Fruit fly (Drosophila melanogaster) whole organism, embryonic: ENCODE data around the gene Dis3l2.

Experiments
- Abd-B ChIP-seq: fragments of 200-800 bp; sonication (Bioruptor generic); optimal IDR thresholded peaks from 2 replicates; lab custom pipeline; 2018; ENCODE audit warnings: missing biosample characterization, mild to moderate bottlenecking, missing genetic modification characterization, moderate library complexity
- B-H2 ChIP-seq: fragments of 200-800 bp; sonication (Bioruptor generic); optimal IDR thresholded peaks from 2 replicates; lab custom pipeline; 2018; ENCODE audit warnings: missing biosample characterization, mild to moderate bottlenecking, missing genetic modification characterization
- Bgb ChIP-seq: fragments of 200-800 bp; sonication (Bioruptor generic); IDR thresholded peaks from 2 replicates; pipeline ENCODE4 v1.3.6; 2022; ENCODE audit warnings: missing biosample characterization, missing genetic modification characterization; ENCODE audit not compliant: partially characterized antibody
- CG10274 ChIP-seq: fragments of 200-800 bp; sonication (Bioruptor generic); optimal IDR thresholded peaks from 3 replicates; lab custom pipeline; 2017; ENCODE audit warnings: missing biosample characterization, mild to moderate bottlenecking, missing genetic modification characterization
- CG10543 ChIP-seq: fragments of 200-800 bp; sonication (Bioruptor generic); optimal IDR thresholded peaks from 3 replicates; lab custom pipeline; 2017; ENCODE audit warnings: missing biosample characterization, mild to moderate bottlenecking, missing genetic modification characterization, moderate library complexity
- CG10959 ChIP-seq: fragments of 200-800 bp; sonication (Bioruptor generic); IDR thresholded peaks from 2 replicates; pipeline ENCODE4 v1.3.6; 2022; ENCODE audit warnings: missing biosample characterization, missing genetic modification characterization
- CG11695 ChIP-seq: fragments of 200-800 bp; sonication (Bioruptor generic); IDR thresholded peaks from 3 replicates; pipeline ENCODE4 v1.3.6; 2022; ENCODE audit warnings: missing biosample characterization, missing genetic modification characterization
- CG12769 ChIP-seq: fragments of 200-800 bp; sonication (Bioruptor generic); optimal IDR thresholded peaks from 2 replicates; lab custom pipeline; 2019; ENCODE audit warnings: missing biosample characterization, mild to moderate bottlenecking, missing genetic modification characterization, moderate library complexity
- CG13287 ChIP-seq: fragments of 200-800 bp; sonication (Bioruptor generic); IDR thresholded peaks from 2 replicates; pipeline ENCODE4 v1.3.6; 2022; ENCODE audit warnings: missing biosample characterization, missing genetic modification characterization; ENCODE audit not compliant: partially characterized antibody
- CG15011 ChIP-seq: fragments of 200-800 bp; sonication (Bioruptor generic); optimal IDR thresholded peaks from 3 replicates; lab custom pipeline; 2018; ENCODE audit warnings: missing biosample characterization, mild to moderate bottlenecking, missing genetic modification characterization
- CG16815 ChIP-seq: fragments of 200-800 bp; sonication (Bioruptor generic); optimal IDR thresholded peaks from 3 replicates; lab custom pipeline; 2017; ENCODE audit warnings: missing biosample characterization, mild to moderate bottlenecking, missing genetic modification characterization
- CG16863 ChIP-seq: fragments of 200-800 bp; sonication (Bioruptor generic); optimal IDR thresholded peaks from 3 replicates; lab custom pipeline; 2016; ENCODE audit warnings: missing biosample characterization, missing genetic modification characterization
- CG17568 ChIP-seq: fragments of 200-800 bp; sonication (Bioruptor generic); optimal IDR thresholded peaks from 2 replicates; lab custom pipeline; 2018; ENCODE audit warnings: missing biosample characterization, mild to moderate bottlenecking, missing genetic modification characterization, moderate library complexity
- CG3163 ChIP-seq: fragments of 200-800 bp; sonication (Bioruptor generic); optimal IDR thresholded peaks from 3 replicates; lab custom pipeline; 2016; ENCODE audit warnings: missing biosample characterization, missing genetic modification characterization
- CG4328 ChIP-seq: fragments of 200-800 bp; sonication (Bioruptor generic); optimal IDR thresholded peaks from 3 replicates; lab custom pipeline; 2017; ENCODE audit warnings: missing biosample characterization, missing genetic modification reagents, missing genetic modification characterization
- CG43689 ChIP-seq: fragments of 200-800 bp; sonication (Bioruptor generic); IDR thresholded peaks from 2 replicates; pipeline ENCODE4 v1.3.6; 2022; ENCODE audit warnings: missing biosample characterization, missing genetic modification characterization
- CG5180 ChIP-seq: fragments of 200-800 bp; sonication (Bioruptor generic); optimal IDR thresholded peaks from 3 replicates; lab custom pipeline; 2017; ENCODE audit warnings: missing biosample characterization, missing genetic modification characterization, mild to moderate bottlenecking, moderate library complexity, missing genetic modification reagents
- CG6272 ChIP-seq: fragments of 200-800 bp; sonication (Bioruptor generic); IDR thresholded peaks from 2 replicates; pipeline ENCODE4 v1.3.6; 2022; ENCODE audit warnings: missing biosample characterization, missing genetic modification characterization
- CG6765 ChIP-seq: fragments of 200-800 bp; sonication (Bioruptor generic); optimal IDR thresholded peaks from 3 replicates; lab custom pipeline; 2017; ENCODE audit warnings: missing biosample characterization, mild to moderate bottlenecking, missing genetic modification characterization
- CG8388 ChIP-seq: fragments of 200-800 bp; sonication (Bioruptor generic); optimal IDR thresholded peaks from 2 replicates; lab custom pipeline; 2019; ENCODE audit warnings: missing biosample characterization, mild to moderate bottlenecking, missing genetic modification characterization, moderate library complexity
- CG9727 ChIP-seq: fragments of 200-800 bp; sonication (Bioruptor generic); optimal IDR thresholded peaks from 3 replicates; lab custom pipeline; 2017; ENCODE audit warnings: missing biosample characterization, mild to moderate bottlenecking, missing genetic modification characterization
- Dad ChIP-seq: fragments of 200-800 bp; sonication (Bioruptor generic); optimal IDR thresholded peaks from 3 replicates; lab custom pipeline; 2016; ENCODE audit warnings: missing biosample characterization, missing genetic modification characterization
- Dbx ChIP-seq: fragments of 200-800 bp; sonication (Bioruptor generic); IDR thresholded peaks from 3 replicates; pipeline ENCODE4 v1.3.6; 2022; ENCODE audit warnings: missing biosample characterization, missing genetic modification characterization
- Deaf1 ChIP-seq: fragments of 200-800 bp; optimal IDR thresholded peaks from 3 replicates; lab custom pipeline; 2019; ENCODE audit warnings: missing biosample characterization, mild to moderate bottlenecking, missing genetic modification characterization, moderate library complexity
- Dfd ChIP-seq, 2 experiments: fragments of >200 bp; optimal IDR thresholded peaks; 2 replicates each; lab custom pipeline; 2017; ENCODE audit warnings: missing biosample characterization in 2 of 2, missing genetic modification characterization in 2 of 2
- Doc2 ChIP-seq: fragments of 200-800 bp; sonication (Bioruptor generic); IDR thresholded peaks from 2 replicates; pipeline ENCODE4 v1.3.6; 2022; ENCODE audit warnings: missing biosample characterization, missing genetic modification characterization
- Ets65A ChIP-seq: fragments of 200-800 bp; sonication (Bioruptor generic); peaks from one replicate; lab custom pipeline; 2016; ENCODE audit warnings: missing biosample characterization, missing genetic modification characterization
- Fer2 ChIP-seq: fragments of 200-800 bp; sonication (Bioruptor generic); optimal IDR thresholded peaks from 2 replicates; lab custom pipeline; 2018; ENCODE audit warnings: missing biosample characterization, mild to moderate bottlenecking, missing genetic modification characterization, moderate library complexity
- Mes4 ChIP-seq: fragments of 200-800 bp; sonication (Bioruptor generic); optimal IDR thresholded peaks from 2 replicates; lab custom pipeline; 2016; ENCODE audit warnings: missing biosample characterization, missing genetic modification characterization
- NK7.1 ChIP-seq: fragments of 200-800 bp; sonication (Bioruptor generic); optimal IDR thresholded peaks from 3 replicates; lab custom pipeline; 2016; ENCODE audit warnings: missing biosample characterization, missing genetic modification characterization
- Nf-YC ChIP-seq: fragments of 200-800 bp; optimal IDR thresholded peaks from 3 replicates; lab custom pipeline; 2019; ENCODE audit warnings: missing biosample characterization, mild to moderate bottlenecking, missing genetic modification characterization, moderate library complexity
- Oli ChIP-seq: fragments of 200-800 bp; sonication (Bioruptor generic); optimal IDR thresholded peaks from 2 replicates; lab custom pipeline; 2018; ENCODE audit warnings: missing biosample characterization, mild to moderate bottlenecking, missing genetic modification characterization, moderate library complexity
- Opbp ChIP-seq: fragments of 200-800 bp; sonication (Bioruptor generic); IDR thresholded peaks from 3 replicates; pipeline ENCODE4 v1.3.6; 2022; ENCODE audit warnings: missing biosample characterization, missing genetic modification characterization; ENCODE audit not compliant: partially characterized antibody
- da ChIP-seq: fragments of 200-800 bp; sonication (Bioruptor generic); optimal IDR thresholded peaks from 2 replicates; lab custom pipeline; 2016; ENCODE audit warnings: missing biosample characterization, missing genetic modification characterization
- hbn ChIP-seq: fragments of 200-800 bp; sonication (Bioruptor generic); IDR thresholded peaks from 2 replicates; pipeline ENCODE4 v1.3.6; 2022; ENCODE audit warnings: missing biosample characterization, missing genetic modification characterization; ENCODE audit not compliant: partially characterized antibody
- hth ChIP-seq: fragments of >200 bp; optimal IDR thresholded peaks from 2 replicates; lab custom pipeline; 2017; ENCODE audit warnings: inconsistent platforms
- ken ChIP-seq: fragments of 200-800 bp; sonication (Bioruptor generic); IDR thresholded peaks from 3 replicates; pipeline ENCODE4 v1.3.6; 2022; ENCODE audit warnings: missing biosample characterization, missing genetic modification characterization
- kni ChIP-seq: fragments of 200-800 bp; sonication (Bioruptor generic); optimal IDR thresholded peaks from 3 replicates; lab custom pipeline; 2017; ENCODE audit warnings: mild to moderate bottlenecking, missing biosample characterization, missing genetic modification reagents, missing genetic modification characterization
- psq ChIP-seq: fragments of 200-800 bp; sonication (Bioruptor generic); optimal IDR thresholded peaks from 2 replicates; lab custom pipeline; 2017; ENCODE audit warnings: missing biosample characterization, missing genetic modification characterization
- rib ChIP-seq: fragments of 200-800 bp; sonication (Bioruptor generic); IDR thresholded peaks from 2 replicates; pipeline ENCODE4 v1.3.6; 2022; ENCODE audit warnings: missing biosample characterization, missing genetic modification characterization
- sens ChIP-seq: fragments of 200-800 bp; sonication (Bioruptor generic); peaks from one replicate; lab custom pipeline; 2016; ENCODE audit warnings: missing biosample characterization, missing genetic modification characterization
- twi ChIP-seq: fragments of 200-800 bp; optimal IDR thresholded peaks from 2 replicates; lab custom pipeline; 2019; ENCODE audit warnings: missing biosample characterization, mild to moderate bottlenecking, missing genetic modification characterization, moderate library complexity
- tx ChIP-seq: fragments of 200-800 bp; sonication (Bioruptor generic); optimal IDR thresholded peaks from 2 replicates; lab custom pipeline; 2016; ENCODE audit warnings: missing biosample characterization, missing genetic modification characterization
- usp ChIP-seq: fragments of >200 bp; optimal IDR thresholded peaks from 2 replicates; lab custom pipeline; 2017; ENCODE audit warnings: missing biosample characterization, missing genetic modification characterization
- vvl ChIP-seq: fragments of 200-800 bp; sonication (Bioruptor generic); IDR thresholded peaks from 2 replicates; pipeline ENCODE4 v1.3.6; 2022; ENCODE audit warnings: missing biosample characterization, missing genetic modification characterization
- wor ChIP-seq: fragments of 200-800 bp; sonication (Bioruptor generic); IDR thresholded peaks from 2 replicates; pipeline ENCODE4 v1.3.6; 2022; ENCODE audit warnings: missing biosample characterization, missing genetic modification characterization
- zf30C ChIP-seq: fragments of 200-800 bp; sonication (Bioruptor generic); optimal IDR thresholded peaks from 3 replicates; lab custom pipeline; 2018; ENCODE audit warnings: missing biosample characterization, mild to moderate bottlenecking, missing genetic modification characterization

Dis3l2 gene

dm6 chr3L:178445-178844 is 34.1 kb upstream of the Dis3l2 start (continued):
- TF ChIP-seq hth (lab: Kevin White, UChicago) (no peak), rib (GFP tag; lab: Robert Waterston, UW) (no peak), CG9727 (GFP tag; lab: Kevin White, UChicago) (no peak), zf30C (GFP tag; lab: Kevin White, UChicago) (no peak), CG5180 (GFP tag; lab: Kevin White, UChicago) (no peak), hbn (GFP tag; lab: Robert Waterston, UW) (no peak)

DNA sequence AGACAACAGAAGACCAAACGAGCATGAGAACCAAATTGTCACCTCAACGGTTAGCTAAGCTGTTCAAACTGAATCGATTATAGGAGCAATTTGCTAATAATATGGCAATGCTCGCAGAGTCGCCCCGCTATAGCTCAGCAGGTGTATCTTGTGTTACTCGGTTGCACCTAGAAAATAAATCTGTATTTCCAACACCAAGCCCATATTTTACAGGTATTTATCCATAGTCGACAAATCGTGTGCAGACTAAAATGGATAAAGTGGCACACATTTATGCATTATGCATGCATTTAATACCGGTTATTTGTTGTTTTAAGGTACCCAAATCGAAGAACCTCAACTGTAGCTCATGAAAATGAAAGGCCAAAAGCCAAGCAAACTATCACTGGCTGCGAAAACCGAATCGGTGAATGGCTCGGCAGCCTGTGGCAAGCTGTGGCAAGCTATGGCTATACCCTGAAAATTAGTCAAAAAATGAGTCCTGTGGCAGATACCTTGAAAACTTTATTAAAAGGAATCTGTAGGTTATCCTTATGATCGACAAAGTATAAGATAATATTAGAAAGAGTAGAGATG is 33.5 kb upstream of the Dis3l2 start, which contains the start of gene Vdup1:
TSS of gene Vdup1 (minus strand) at position 51 of the 576 bp plus-strand sequence.
- peak; percentile 62 for TF ChIP-seq Ets65A (GFP tag; lab: Kevin White, UChicago)
- TF ChIP-seq CG10274 = no peak
- peak; percentile 70 for TF ChIP-seq sens (GFP tag; lab: Kevin White, UChicago)
- TF ChIP-seq Oli (tag; lab: Kevin White, UChicago) = no peak
- no peak for TF ChIP-seq ken (GFP tag; lab: Robert Waterston, UW)
- TF ChIP-seq kni = no peak
- peak; percentile 80 for TF ChIP-seq vvl

DNA sequence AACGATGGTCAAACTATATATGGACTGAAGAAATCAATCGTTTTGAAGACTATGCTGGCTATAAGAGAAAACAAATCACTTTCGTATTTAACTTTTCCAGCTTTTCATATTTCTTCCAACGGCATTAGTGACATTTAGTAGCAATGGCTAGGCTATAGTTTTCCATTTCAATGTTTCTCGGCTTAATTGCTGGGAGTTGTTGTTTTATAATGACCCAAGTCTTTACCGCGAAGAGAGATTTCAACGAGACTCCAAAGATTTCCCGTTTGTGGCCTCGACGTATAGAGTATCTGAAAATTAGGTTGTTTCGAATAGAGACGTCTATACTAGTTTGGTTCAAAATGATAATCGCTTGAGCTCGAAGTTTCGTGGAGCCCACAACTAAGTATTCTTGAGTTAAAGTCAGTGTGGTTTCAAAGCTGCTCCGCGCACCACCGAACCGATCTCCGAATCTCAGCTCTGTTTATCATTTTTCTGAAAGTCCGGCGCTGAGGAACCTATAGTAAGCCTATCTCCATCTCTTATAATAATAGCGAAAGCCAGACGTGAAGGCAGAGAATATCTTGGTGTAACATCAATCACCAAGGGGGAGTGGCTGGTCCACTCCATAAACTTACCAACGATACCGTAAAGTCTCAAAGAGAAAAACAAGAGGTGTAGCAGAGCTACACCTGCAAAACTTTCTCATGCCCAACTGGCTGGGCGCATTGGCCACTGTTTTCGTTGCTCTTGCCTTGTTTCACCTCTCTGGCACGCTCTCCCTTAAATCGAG is 32.8 kb upstream of the Dis3l2 start, which contains the start of gene CG13875:
TSS of gene CG13875 (plus strand) at position 434 of the 772 bp plus-strand sequence.
- TF ChIP-seq Mes4 (GFP tag; lab: Kevin White, UChicago) (no peak), usp (GFP tag; lab: Kevin White, UChicago) (no peak), CG10959 (GFP tag; lab: Robert Waterston, UW) (no peak), Bgb (GFP tag; lab: Robert Waterston, UW) (no peak), Fer2 (no peak), kni (peak; percentile 76), Doc2 (no peak), tx (GFP tag; lab: Kevin White, UChicago) (no peak), Dad (GFP tag; lab: Kevin White, UChicago) (no peak), CG8388 (GFP tag; lab: Kevin White, UChicago) (no peak), CG6272 (GFP tag; lab: Robert Waterston, UW) (no peak), CG15011 (GFP tag; lab: Kevin White, UChicago) (no peak), Deaf1 (tag; lab: Kevin White, UChicago) (peak; percentile 35), CG16863 (no peak), Opbp (GFP tag; lab: Robert Waterston, UW) (no peak), CG11695 (peak; percentile 11; the same call in 1 of the 3 replicates), Nf-YC (tag; lab: Kevin White, UChicago) (no peak), CG6765 (GFP tag; lab: Kevin White, UChicago) (no peak), Dfd (GFP tag; optimal IDR thresholded peaks at IDR 0.05; lab: Kevin White, UChicago) (no peak), CG43689 (GFP tag; lab: Robert Waterston, UW) (no peak), NK7.1 (GFP tag; lab: Kevin White, UChicago) (no peak), da (GFP tag; lab: Kevin White, UChicago) (no peak), Dbx (GFP tag; lab: Robert Waterston, UW) (no peak), CG17568 (GFP tag; lab: Kevin White, UChicago) (no peak), B-H2 (GFP tag; lab: Kevin White, UChicago) (no peak), CG12769 (tag; lab: Kevin White, UChicago) (peak; percentile 77), Abd-B (GFP tag; lab: Kevin White, UChicago) (no peak), CG16815 (no peak), twi (no peak), CG10543 (GFP tag; lab: Kevin White, UChicago) (peak; percentile 20), CG13287 (GFP tag; lab: Robert Waterston, UW) (peak; percentile 38), psq (no peak), CG3163 (GFP tag; lab: Kevin White, UChicago) (peak; percentile 95), CG4328 (no peak), wor (GFP tag; lab: Robert Waterston, UW) (no peak)
